Worm (Caenorhabditis elegans) whole organism, L2 larva: ENCODE results near the gene C45B11.2.

ENCODE experiments used
- F13H6.1 ChIP-seq: sonication (generic microtip); optimal IDR thresholded peaks from 2 replicates; lab custom pipeline; 2016; ENCODE audit warnings: missing genetic modification characterization, missing compliant biosample characterization
- aly-2 ChIP-seq: fragments of 150-350 bp; optimal IDR thresholded peaks from 2 replicates; lab custom pipeline; 2014; ENCODE audit warnings: missing biosample characterization, missing genetic modification characterization
- lin-39 ChIP-seq: fragments of 150-350 bp; optimal IDR thresholded peaks from 2 replicates; lab custom pipeline; 2014; ENCODE audit warnings: missing biosample characterization, missing genetic modification reagents, missing genetic modification characterization
- mab-5 ChIP-seq: fragments of 150-350 bp; optimal IDR thresholded peaks from 2 replicates; lab custom pipeline; 2014; ENCODE audit warnings: missing biosample characterization, missing genetic modification characterization
- nhr-237 ChIP-seq: fragments of 150-350 bp; optimal IDR thresholded peaks from 2 replicates; lab custom pipeline; 2014; ENCODE audit warnings: missing biosample characterization, missing genetic modification characterization
- peb-1 ChIP-seq: fragments of 150-350 bp; optimal IDR thresholded peaks from 2 replicates; lab custom pipeline; 2014; ENCODE audit warnings: missing biosample characterization, missing genetic modification characterization
- sem-4 ChIP-seq: fragments of 150-350 bp; optimal IDR thresholded peaks from 2 replicates; lab custom pipeline; 2014; ENCODE audit warnings: missing biosample characterization, missing genetic modification reagents, missing genetic modification characterization
- skn-1 ChIP-seq: sonication (generic microtip); optimal IDR thresholded peaks from 2 replicates; lab custom pipeline; 2017; ENCODE audit warnings: missing biosample characterization, missing genetic modification characterization
- unc-55 ChIP-seq: fragments of 150-350 bp; sonication (generic microtip); optimal IDR thresholded peaks from 3 replicates; lab custom pipeline; 2014; ENCODE audit warnings: missing biosample characterization, missing genetic modification reagents, missing genetic modification characterization

- no peak for TF ChIP-seq F13H6.1 (tag; lab: Kevin White, UChicago)
- no peak for TF ChIP-seq lin-39 (tag; lab: Kevin White, UChicago)
- TF ChIP-seq aly-2 (tag; lab: Kevin White, UChicago), result no peak
- TF ChIP-seq mab-5 (tag; lab: Kevin White, UChicago), result no peak
- TF ChIP-seq peb-1 (tag; lab: Kevin White, UChicago), result no peak
- TF ChIP-seq sem-4 (tag; lab: Kevin White, UChicago), result no peak
- no peak for TF ChIP-seq skn-1 (tag; lab: Kevin White, UChicago)
- no peak for TF ChIP-seq unc-55 (GFP tag; lab: Kevin White, UChicago)
- TF ChIP-seq nhr-237 (tag; lab: Kevin White, UChicago), result no peak
Measured at ce11 chrV:11042538-11042937, at the start of gene C45B11.2.
